Worm (Caenorhabditis elegans) whole organism, L2 larva: Measurements from ENCODE around the gene F16G10.1.

Experiments used
- R02D3.7 ChIP-seq: fragments of 150-350 bp; optimal IDR thresholded peaks from 2 replicates; lab custom pipeline; 2014; ENCODE audit warnings: missing biosample characterization, missing genetic modification characterization
- Y55F3AM.14 ChIP-seq: fragments of 200-800 bp; sonication (Bioruptor generic); optimal IDR thresholded peaks from 2 replicates; lab custom pipeline; 2018; ENCODE audit warnings: mild to moderate bottlenecking, missing genetic modification characterization, missing compliant biosample characterization
- alr-1 ChIP-seq: fragments of 150-350 bp; optimal IDR thresholded peaks from 2 replicates; lab custom pipeline; 2014; ENCODE audit warnings: missing biosample characterization, missing genetic modification characterization
- ama-1 ChIP-seq: fragments of 150-350 bp; optimal IDR thresholded peaks from 2 replicates; lab custom pipeline; 2018; ENCODE audit warnings: inconsistent platforms
- blmp-1 ChIP-seq: sonication (generic microtip); optimal IDR thresholded peaks from 2 replicates; lab custom pipeline; 2017; ENCODE audit warnings: missing genetic modification characterization, mild to moderate bottlenecking, missing compliant biosample characterization, antibody characterized with exemption, moderate library complexity; ENCODE audit not compliant: insufficient read depth
- ceh-16 ChIP-seq: fragments of 150-350 bp; optimal IDR thresholded peaks from 2 replicates; lab custom pipeline; 2014; ENCODE audit warnings: missing biosample characterization, missing genetic modification characterization
- crh-2 ChIP-seq: sonication (generic microtip); optimal IDR thresholded peaks from 2 replicates; lab custom pipeline; 2017; ENCODE audit warnings: missing biosample characterization, missing genetic modification characterization
- egl-27 ChIP-seq: sonication (generic microtip); optimal IDR thresholded peaks from 3 replicates; lab custom pipeline; 2017; ENCODE audit warnings: missing biosample characterization, missing genetic modification reagents, missing genetic modification characterization
- elt-3 ChIP-seq: sonication (generic microtip); optimal IDR thresholded peaks from 2 replicates; lab custom pipeline; 2017; ENCODE audit warnings: missing biosample characterization, missing genetic modification characterization
- fos-1 ChIP-seq: fragments of 150-350 bp; optimal IDR thresholded peaks from 2 replicates; lab custom pipeline; 2014; ENCODE audit warnings: missing biosample characterization, missing genetic modification characterization
- gmeb-1 ChIP-seq: fragments of 150-350 bp; optimal IDR thresholded peaks from 2 replicates; lab custom pipeline; 2014; ENCODE audit warnings: missing biosample characterization, missing genetic modification characterization
- lin-11 ChIP-seq: fragments of 150-350 bp; sonication (generic microtip); optimal IDR thresholded peaks from 2 replicates; lab custom pipeline; 2014; ENCODE audit warnings: missing biosample characterization, missing genetic modification characterization, inconsistent platforms, mixed read lengths
- lin-13 ChIP-seq: fragments of 150-350 bp; optimal IDR thresholded peaks from 2 replicates; lab custom pipeline; 2014; ENCODE audit warnings: missing biosample characterization, missing genetic modification reagents, missing genetic modification characterization
- lsy-2 ChIP-seq, 2 experiments: fragments of 150-350 bp in 1 of 2; sonication (generic microtip) in 1 of 2; optimal IDR thresholded peaks; 2 replicates each; lab custom pipeline; 2014 to 2017; ENCODE audit warnings: missing biosample characterization in 2 of 2, missing genetic modification characterization in 2 of 2
- mab-5 ChIP-seq: fragments of 150-350 bp; optimal IDR thresholded peaks from 2 replicates; lab custom pipeline; 2014; ENCODE audit warnings: missing biosample characterization, missing genetic modification characterization
- mbf-1 ChIP-seq: sonication (generic microtip); optimal IDR thresholded peaks from 2 replicates; lab custom pipeline; 2017; ENCODE audit warnings: missing biosample characterization, missing genetic modification characterization
- mdl-1 ChIP-seq, 2 experiments: fragments of 150-350 bp in 1 of 2; sonication (generic microtip) in 1 of 2; optimal IDR thresholded peaks; 2 replicates each; lab custom pipeline; 2017; ENCODE audit warnings: missing biosample characterization in 2 of 2, missing genetic modification characterization in 2 of 2
- nhr-12 ChIP-seq: fragments of 150-350 bp; optimal IDR thresholded peaks from 2 replicates; lab custom pipeline; 2014; ENCODE audit warnings: missing biosample characterization, missing genetic modification characterization
- nhr-129 ChIP-seq: fragments of 150-350 bp; optimal IDR thresholded peaks from 2 replicates; lab custom pipeline; 2014; ENCODE audit warnings: missing biosample characterization, missing genetic modification characterization
- nhr-21 ChIP-seq: fragments of 150-350 bp; optimal IDR thresholded peaks from 2 replicates; lab custom pipeline; 2014; ENCODE audit warnings: missing biosample characterization, missing genetic modification characterization
- nhr-23 ChIP-seq: fragments of 150-350 bp; optimal IDR thresholded peaks from 2 replicates; lab custom pipeline; 2014; ENCODE audit warnings: missing biosample characterization, missing genetic modification reagents, missing genetic modification characterization
- nhr-237 ChIP-seq: fragments of 150-350 bp; optimal IDR thresholded peaks from 2 replicates; lab custom pipeline; 2014; ENCODE audit warnings: missing biosample characterization, missing genetic modification characterization
- nhr-25 ChIP-seq: fragments of 150-350 bp; sonication (generic microtip); optimal IDR thresholded peaks from 3 replicates; lab custom pipeline; 2014; ENCODE audit warnings: missing biosample characterization, missing genetic modification characterization
- peb-1 ChIP-seq: fragments of 150-350 bp; optimal IDR thresholded peaks from 2 replicates; lab custom pipeline; 2014; ENCODE audit warnings: missing biosample characterization, missing genetic modification characterization
- sem-4 ChIP-seq: fragments of 150-350 bp; optimal IDR thresholded peaks from 2 replicates; lab custom pipeline; 2014; ENCODE audit warnings: missing biosample characterization, missing genetic modification reagents, missing genetic modification characterization
- skn-1 ChIP-seq: sonication (generic microtip); optimal IDR thresholded peaks from 2 replicates; lab custom pipeline; 2017; ENCODE audit warnings: missing biosample characterization, missing genetic modification characterization
- sma-3 ChIP-seq: sonication (generic microtip); optimal IDR thresholded peaks from 2 replicates; lab custom pipeline; 2016; ENCODE audit warnings: missing genetic modification reagents, missing genetic modification characterization, missing compliant biosample characterization
- sma-9 ChIP-seq, 2 experiments: fragments of 150-350 bp in 1 of 2; sonication (generic microtip) in 1 of 2; optimal IDR thresholded peaks; 2 replicates each; lab custom pipeline; 2014 to 2016; ENCODE audit warnings: missing genetic modification characterization in 2 of 2, mild to moderate bottlenecking in 1 of 2, missing biosample characterization in 1 of 2, missing compliant biosample characterization in 1 of 2, missing genetic modification reagents in 1 of 2, moderate library complexity in 1 of 2
- snpc-4 ChIP-seq: fragments of 150-350 bp; optimal IDR thresholded peaks from 2 replicates; lab custom pipeline; 2014; ENCODE audit warnings: missing biosample characterization, missing genetic modification characterization
- unc-39 ChIP-seq: fragments of 150-350 bp; optimal IDR thresholded peaks from 2 replicates; lab custom pipeline; 2014; ENCODE audit warnings: missing biosample characterization, missing genetic modification characterization
- unc-55 ChIP-seq: fragments of 150-350 bp; sonication (generic microtip); optimal IDR thresholded peaks from 3 replicates; lab custom pipeline; 2014; ENCODE audit warnings: missing biosample characterization, missing genetic modification reagents, missing genetic modification characterization
- unc-62 ChIP-seq: fragments of 150-350 bp; optimal IDR thresholded peaks from 2 replicates; lab custom pipeline; 2014; ENCODE audit warnings: missing biosample characterization, missing genetic modification reagents, missing genetic modification characterization
- zag-1 ChIP-seq: fragments of 150-350 bp; optimal IDR thresholded peaks from 2 replicates; lab custom pipeline; 2014; ENCODE audit warnings: missing biosample characterization, missing genetic modification characterization
- ztf-1 ChIP-seq: fragments of 200-800 bp; sonication (Bioruptor generic); conservative IDR thresholded peaks from 2 replicates; pipeline ENCODE4 v1.3.6; 2022; ENCODE audit warnings: missing genetic modification characterization, missing compliant biosample characterization

F16G10.1 gene

DNA sequence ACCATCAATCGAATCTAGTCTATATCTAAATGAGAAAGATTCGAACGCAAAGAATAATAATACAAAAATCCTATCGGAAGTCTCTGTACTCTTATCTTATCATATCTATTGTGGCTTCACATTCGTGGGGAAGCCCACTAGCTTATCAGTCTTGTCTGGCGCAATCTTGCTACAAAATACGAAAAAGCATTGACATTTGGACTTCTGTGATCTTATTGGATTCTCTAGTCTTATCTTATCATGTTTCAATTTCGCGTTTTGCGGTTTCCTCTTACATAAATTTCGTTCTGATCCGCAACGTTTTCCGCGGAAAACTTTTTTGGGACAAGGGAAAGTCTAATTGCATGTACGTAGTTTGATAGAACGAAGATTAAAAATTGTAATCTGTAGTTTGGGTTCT lies 4.3 kb upstream of the F16G10.1 start:
- no peak for TF ChIP-seq nhr-129 (tag; lab: Kevin White, UChicago)
- peak; percentile 77 for TF ChIP-seq nhr-21 (tag; lab: Kevin White, UChicago)
- TF ChIP-seq lin-13, result no peak
- no peak for TF ChIP-seq zag-1 (tag; lab: Kevin White, UChicago)

- TF ChIP-seq skn-1 (tag; lab: Kevin White, UChicago) (no peak), mdl-1 (tag; optimal IDR thresholded peaks at IDR 0.05; lab: Kevin White, UChicago) (no peak), R02D3.7 (tag; lab: Kevin White, UChicago) (no peak), ama-1 (lab: Kevin White, UChicago) (no peak), nhr-12 (tag; lab: Kevin White, UChicago) (no peak), mab-5 (no peak), Y55F3AM.14 (GFP tag; lab: Kevin White, UChicago) (no peak), nhr-129 (tag; lab: Kevin White, UChicago) (no peak), sem-4 (tag; lab: Kevin White, UChicago) (no peak), sma-3 (GFP tag; lab: Kevin White, UChicago) (no peak), ceh-16 (tag; lab: Kevin White, UChicago) (no peak), zag-1 (tag; lab: Kevin White, UChicago) (no peak)
Observed at ce11 chrII:2411093-2411492, 7.0 kb downstream of the F16G10.1 start.

ce11 chrII:2411555-2411954 lies 7.5 kb downstream of the F16G10.1 start:
- TF ChIP-seq zag-1 (tag; lab: Kevin White, UChicago) (no peak), sma-3 (GFP tag; lab: Kevin White, UChicago) (no peak), lin-11 (tag; lab: Kevin White, UChicago) (no peak), unc-55 (GFP tag; lab: Kevin White, UChicago) (no peak), ceh-16 (tag; lab: Kevin White, UChicago) (no peak), mbf-1 (no peak), snpc-4 (tag; lab: Kevin White, UChicago) (no peak), nhr-237 (no peak), ztf-1 (GFP tag; lab: Robert Waterston, UW) (no peak), nhr-25 (tag; lab: Kevin White, UChicago) (no peak), sma-9 (GFP tag; optimal IDR thresholded peaks at IDR 0.05; lab: Kevin White, UChicago) (no peak), sma-9 (tag; optimal IDR thresholded peaks at IDR 0.05; lab: Kevin White, UChicago) (no peak), egl-27 (tag; lab: Kevin White, UChicago) (no peak), elt-3 (tag; lab: Kevin White, UChicago) (no peak)

DNA sequence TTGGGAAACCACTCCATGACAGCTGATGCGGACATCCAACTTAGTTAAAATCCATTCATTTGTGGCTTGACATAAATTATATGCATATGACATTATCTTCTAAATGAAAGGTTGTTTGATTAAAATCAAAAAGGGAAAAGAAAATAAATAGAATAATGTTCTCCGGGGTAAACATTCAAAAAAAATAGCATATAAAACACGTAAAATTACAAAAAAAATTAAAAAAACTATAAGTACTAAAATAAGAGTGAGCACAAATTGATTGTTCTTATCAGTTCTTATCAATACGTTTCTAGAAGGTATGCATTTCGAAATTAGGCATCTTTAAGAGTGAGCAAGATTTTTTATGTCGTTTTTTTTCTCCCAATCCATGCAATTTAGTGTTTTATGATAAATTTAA lies 8.6 kb downstream of the F16G10.1 start, which contains the start of gene fbxa-182:
TSS of gene fbxa-182 (minus strand) at position 101 of the 400 bp plus-strand sequence.
- TF ChIP-seq nhr-23 (tag; lab: Kevin White, UChicago), result no peak
- TF ChIP-seq nhr-21 (tag; lab: Kevin White, UChicago), result no peak
- no peak for TF ChIP-seq sem-4 (tag; lab: Kevin White, UChicago)
- TF ChIP-seq unc-39, result no peak
- no peak for TF ChIP-seq unc-62
- TF ChIP-seq Y55F3AM.14 (GFP tag; lab: Kevin White, UChicago), result no peak
- no peak for TF ChIP-seq lin-11 (tag; lab: Kevin White, UChicago)
- no peak for TF ChIP-seq blmp-1 (tag; lab: Kevin White, UChicago)
- TF ChIP-seq mbf-1, result no peak
- TF ChIP-seq peb-1 (tag; lab: Kevin White, UChicago), result no peak
- TF ChIP-seq crh-2, result no peak
- no peak for TF ChIP-seq alr-1 (tag; lab: Kevin White, UChicago)
- TF ChIP-seq ceh-16 (tag; lab: Kevin White, UChicago), result no peak

DNA sequence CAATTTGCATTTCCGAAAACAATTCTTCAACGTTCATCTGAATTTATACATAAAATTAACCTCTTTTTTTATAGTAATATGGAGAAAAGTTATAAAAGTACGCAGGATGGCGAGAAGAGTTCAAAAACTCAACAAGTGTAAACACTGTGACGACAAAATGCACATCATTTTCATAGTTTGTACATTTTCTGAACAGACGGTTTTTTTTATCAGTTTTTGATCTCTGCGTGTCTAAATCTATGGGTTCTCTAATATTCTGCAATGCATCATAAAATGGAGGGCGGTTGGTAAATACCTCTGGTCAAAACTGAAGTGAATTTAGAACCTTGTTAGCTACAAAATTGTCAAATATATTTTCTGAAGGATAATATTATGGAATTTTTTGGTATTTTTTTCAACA lies 11.4 kb downstream of the F16G10.1 start, which contains the start of gene fbxa-4:
TSS of gene fbxa-4 (minus strand) at position 93 of the 400 bp plus-strand sequence.
- TF ChIP-seq fos-1, result peak; percentile 37
- peak; percentile 5 for TF ChIP-seq crh-2
- TF ChIP-seq lsy-2 (tag; optimal IDR thresholded peaks at IDR 0.05; lab: Kevin White, UChicago), result no peak
- TF ChIP-seq gmeb-1 (tag; lab: Kevin White, UChicago), result peak; percentile 6
